Worm (Caenorhabditis elegans) whole organism, midembryonic: ENCODE results near the gene C01G12.9.

Experiments
- T22C8.4 ChIP-seq: fragments of 200-800 bp; sonication (Bioruptor generic); IDR thresholded peaks from 2 replicates; pipeline ENCODE4 v1.3.6; 2022; ENCODE audit warnings: missing genetic modification characterization, missing compliant biosample characterization
- cog-1 ChIP-seq: sonication (generic microtip); optimal IDR thresholded peaks from 2 replicates; lab custom pipeline; 2016; ENCODE audit warnings: missing genetic modification characterization, missing compliant biosample characterization
- flt-1 ChIP-seq: fragments of 200-800 bp; sonication (Bioruptor generic); IDR thresholded peaks from 2 replicates; pipeline ENCODE4 v1.3.6; 2022; ENCODE audit warnings: missing genetic modification characterization, missing compliant biosample characterization
- klf-2 ChIP-seq: fragments of 200-800 bp; sonication (Bioruptor generic); conservative IDR thresholded peaks from 2 replicates; pipeline ENCODE4 v1.3.6; 2022; ENCODE audit warnings: missing genetic modification reagents, missing genetic modification characterization, missing compliant biosample characterization
- med-1 ChIP-seq: sonication (generic microtip); optimal IDR thresholded peaks from 2 replicates; lab custom pipeline; 2017; ENCODE audit warnings: missing genetic modification characterization, mild to moderate bottlenecking, missing compliant biosample characterization, antibody characterized with exemption, missing genetic modification reagents; ENCODE audit not compliant: insufficient read depth
- ref-1 ChIP-seq: fragments of 200-800 bp; sonication (Bioruptor generic); conservative IDR thresholded peaks from 2 replicates; pipeline ENCODE4 v1.3.6; 2022; ENCODE audit warnings: missing genetic modification reagents, missing genetic modification characterization, missing compliant biosample characterization
- tab-1 ChIP-seq: fragments of 200-800 bp; sonication (Bioruptor generic); IDR thresholded peaks from 2 replicates; pipeline ENCODE4 v1.3.6; 2022; ENCODE audit warnings: missing genetic modification characterization, missing compliant biosample characterization
- ztf-23 ChIP-seq: fragments of 200-800 bp; sonication (Bioruptor generic); IDR thresholded peaks from 2 replicates; pipeline ENCODE4 v1.3.6; 2022; ENCODE audit warnings: missing genetic modification reagents, missing genetic modification characterization, missing compliant biosample characterization
- ztf-29 ChIP-seq: fragments of 200-800 bp; sonication (Bioruptor generic); IDR thresholded peaks from 2 replicates; pipeline ENCODE4 v1.3.6; 2022; ENCODE audit warnings: missing genetic modification reagents, missing genetic modification characterization, missing compliant biosample characterization

Gene C01G12.9

DNA sequence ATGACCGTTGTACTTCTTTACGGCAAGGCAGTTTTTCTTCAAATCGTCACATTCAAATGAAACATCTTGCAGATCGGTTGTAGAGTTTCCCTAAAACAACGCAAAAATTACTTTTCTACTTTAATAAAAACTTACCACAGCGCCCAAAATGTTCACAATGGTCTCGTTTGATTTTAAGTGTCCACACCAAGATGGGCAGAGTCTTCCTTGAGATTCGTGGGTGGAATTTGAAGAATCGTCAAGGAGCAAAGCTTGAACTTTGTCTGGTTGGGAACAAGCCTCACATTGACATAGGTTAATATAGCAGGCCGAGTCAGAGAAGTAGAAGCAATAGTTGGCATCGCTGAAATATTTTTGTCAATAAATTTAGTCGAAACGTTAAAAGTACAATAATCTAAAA, 26.2 kb downstream of the C01G12.9 start:
- TF ChIP-seq tab-1 (GFP tag; lab: Robert Waterston, UW) (no peak), T22C8.4 (GFP tag; lab: Robert Waterston, UW) (no peak), ztf-29 (GFP tag; lab: Robert Waterston, UW) (no peak), flt-1 (GFP tag; lab: Robert Waterston, UW) (no peak), ref-1 (GFP tag; lab: Robert Waterston, UW) (no peak), ztf-23 (GFP tag; lab: Robert Waterston, UW) (no peak), med-1 (GFP tag; lab: Kevin White, UChicago) (no peak), klf-2 (no peak), cog-1 (tag; lab: Kevin White, UChicago) (no peak)

DNA sequence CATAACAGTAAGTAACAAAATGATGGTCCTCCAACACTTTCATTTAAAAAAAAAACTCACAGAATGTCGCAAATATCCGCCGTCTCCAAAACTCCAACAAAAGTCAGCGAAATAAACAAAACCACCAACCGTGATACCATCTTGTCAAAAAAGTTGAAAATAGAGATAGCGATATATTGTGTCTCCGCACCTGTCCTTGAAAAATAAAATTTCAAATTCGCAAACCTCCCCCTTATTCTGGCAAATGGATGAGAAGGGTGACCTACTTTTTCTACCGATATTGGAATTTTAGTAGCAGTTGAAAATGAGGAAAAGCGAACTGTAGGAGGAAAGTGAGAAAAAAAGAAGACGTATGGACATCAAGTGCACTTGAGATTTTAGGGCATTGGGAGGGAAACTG, 26.7 kb downstream of the C01G12.9 start, which contains the start of gene F19H8.2:
TSS of gene F19H8.2 (minus strand) at position 391 of the 400 bp plus-strand sequence.
- TF ChIP-seq flt-1 (GFP tag; lab: Robert Waterston, UW) (no peak), med-1 (GFP tag; lab: Kevin White, UChicago) (no peak), ztf-23 (GFP tag; lab: Robert Waterston, UW) (no peak), cog-1 (tag; lab: Kevin White, UChicago) (no peak), klf-2 (no peak), T22C8.4 (GFP tag; lab: Robert Waterston, UW) (no peak), ztf-29 (GFP tag; lab: Robert Waterston, UW) (no peak), ref-1 (GFP tag; lab: Robert Waterston, UW) (no peak), tab-1 (GFP tag; lab: Robert Waterston, UW) (no peak)

DNA sequence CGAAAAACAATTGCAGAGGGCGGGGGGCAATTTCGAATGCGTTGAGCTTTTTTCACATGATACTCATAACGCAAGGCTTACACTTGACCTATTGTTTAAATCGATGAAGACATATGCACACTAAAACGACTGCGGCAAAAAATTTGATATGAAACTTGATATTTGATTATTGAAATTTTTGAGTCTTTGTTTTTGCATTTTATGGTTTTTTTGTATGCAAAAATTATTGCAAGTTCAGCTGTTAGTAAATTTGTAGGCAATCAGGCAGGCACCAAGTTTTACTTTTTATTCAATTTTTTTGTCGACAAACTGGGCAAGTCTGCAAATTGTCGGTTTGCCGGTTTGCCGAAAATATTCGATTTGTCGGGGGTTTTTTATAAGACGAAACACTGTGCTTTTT, 27.4 kb downstream of the C01G12.9 start, which contains the start of gene arl-3:
TSS of gene arl-3 (plus strand) at position 301 of the 400 bp plus-strand sequence.
- TF ChIP-seq ztf-29 (GFP tag; lab: Robert Waterston, UW) (no peak), tab-1 (GFP tag; lab: Robert Waterston, UW) (no peak), klf-2 (no peak), T22C8.4 (GFP tag; lab: Robert Waterston, UW) (no peak), ztf-23 (GFP tag; lab: Robert Waterston, UW) (no peak), med-1 (GFP tag; lab: Kevin White, UChicago) (no peak), ref-1 (GFP tag; lab: Robert Waterston, UW) (no peak)

DNA sequence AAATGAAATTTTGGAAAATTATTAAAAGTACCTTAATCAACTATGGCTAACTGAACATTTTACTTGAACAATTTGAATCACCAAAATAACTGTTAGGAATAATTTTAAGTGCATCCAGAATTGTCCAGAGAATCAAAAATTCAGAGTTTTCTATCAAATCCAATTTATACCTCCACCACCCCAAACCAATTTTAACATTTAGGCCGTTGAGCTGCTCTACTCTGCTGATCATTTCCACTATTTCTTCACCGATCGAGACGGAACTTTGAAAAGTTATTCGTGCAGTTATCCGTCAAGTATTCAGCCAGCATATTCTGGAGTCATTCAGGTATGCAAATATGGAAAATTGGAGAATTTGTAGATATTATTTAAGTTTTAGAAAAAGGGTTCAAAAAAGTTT, 29.7 kb downstream of the C01G12.9 start:
- TF ChIP-seq flt-1 (GFP tag; lab: Robert Waterston, UW) (no peak), tab-1 (GFP tag; lab: Robert Waterston, UW) (no peak), cog-1 (tag; lab: Kevin White, UChicago) (no peak), med-1 (GFP tag; lab: Kevin White, UChicago) (no peak), klf-2 (no peak), ztf-23 (GFP tag; lab: Robert Waterston, UW) (no peak), T22C8.4 (GFP tag; lab: Robert Waterston, UW) (no peak)

DNA sequence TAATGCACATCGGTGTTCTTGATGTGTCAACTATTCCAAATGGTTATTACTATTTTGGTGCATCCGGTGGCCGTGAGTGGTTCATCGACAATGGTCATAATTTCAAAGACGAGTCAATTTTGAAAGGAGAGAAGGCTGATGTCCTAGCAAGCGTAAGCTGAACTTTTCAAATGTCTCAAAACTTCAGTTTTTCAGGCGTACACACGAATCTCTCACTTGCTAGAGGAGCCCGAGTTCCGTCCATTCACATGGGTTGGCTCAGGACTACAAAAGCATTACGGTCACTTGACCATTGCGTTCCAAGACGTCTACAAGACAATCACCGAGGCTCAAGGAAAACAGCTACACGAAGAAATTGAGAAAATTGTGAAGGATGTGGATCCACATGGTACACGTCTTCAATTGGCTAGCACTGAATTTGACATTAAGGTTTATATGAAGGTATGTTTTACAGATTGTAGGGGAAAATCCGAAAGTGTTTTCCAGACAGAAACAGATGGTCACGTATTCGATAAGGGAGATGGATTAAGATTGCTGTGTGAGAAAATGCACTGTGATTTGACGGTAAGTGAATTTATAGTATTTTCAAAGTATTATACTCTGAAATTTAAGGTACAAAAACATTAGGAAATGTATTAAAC, 30.6 kb downstream of the C01G12.9 start:
- no peak for TF ChIP-seq flt-1 (GFP tag; lab: Robert Waterston, UW)
- no peak for TF ChIP-seq ref-1 (GFP tag; lab: Robert Waterston, UW)
- TF ChIP-seq tab-1 (GFP tag; lab: Robert Waterston, UW), result no peak
- TF ChIP-seq cog-1 (tag; lab: Kevin White, UChicago), result no peak
- TF ChIP-seq ztf-29 (GFP tag; lab: Robert Waterston, UW), result no peak
- no peak for TF ChIP-seq klf-2
- TF ChIP-seq med-1 (GFP tag; lab: Kevin White, UChicago), result no peak
- TF ChIP-seq ztf-23 (GFP tag; lab: Robert Waterston, UW), result no peak
- no peak for TF ChIP-seq T22C8.4 (GFP tag; lab: Robert Waterston, UW)

DNA sequence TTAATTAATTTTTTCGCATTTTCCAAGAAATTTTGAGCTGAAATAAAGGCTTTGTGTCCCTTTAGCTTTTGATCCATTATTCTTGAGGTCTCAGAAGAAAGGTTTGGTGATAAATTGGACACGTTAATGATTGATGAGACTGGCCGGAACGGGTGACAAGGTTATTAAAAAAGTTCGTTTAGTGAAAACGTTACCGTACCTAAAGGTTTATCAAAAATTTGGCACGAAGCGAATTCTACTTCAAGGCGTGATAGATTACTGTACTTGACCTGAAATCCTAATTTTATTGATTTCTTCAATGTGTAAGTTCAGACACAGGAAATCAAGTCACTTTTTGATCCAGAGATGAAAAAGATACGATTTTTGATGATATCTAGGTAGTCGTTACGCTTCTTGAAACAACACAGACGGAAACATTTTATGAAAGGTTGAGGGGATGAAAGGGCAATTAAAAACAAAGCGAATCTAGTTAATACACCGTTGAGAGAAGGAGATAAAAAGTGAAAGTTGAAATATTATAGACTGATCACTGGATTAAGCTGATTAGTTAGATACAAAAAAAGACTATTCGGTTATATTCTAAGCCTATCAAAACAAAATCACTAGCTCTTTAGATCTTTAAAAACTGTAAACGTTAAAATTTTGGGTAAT, 31.8 kb downstream of the C01G12.9 start:
- TF ChIP-seq ztf-29 (GFP tag; lab: Robert Waterston, UW), result no peak
- no peak for TF ChIP-seq klf-2
- TF ChIP-seq ztf-23 (GFP tag; lab: Robert Waterston, UW), result no peak
- TF ChIP-seq ref-1 (GFP tag; lab: Robert Waterston, UW), result no peak
- TF ChIP-seq cog-1 (tag; lab: Kevin White, UChicago), result no peak
- TF ChIP-seq med-1 (GFP tag; lab: Kevin White, UChicago), result no peak

DNA sequence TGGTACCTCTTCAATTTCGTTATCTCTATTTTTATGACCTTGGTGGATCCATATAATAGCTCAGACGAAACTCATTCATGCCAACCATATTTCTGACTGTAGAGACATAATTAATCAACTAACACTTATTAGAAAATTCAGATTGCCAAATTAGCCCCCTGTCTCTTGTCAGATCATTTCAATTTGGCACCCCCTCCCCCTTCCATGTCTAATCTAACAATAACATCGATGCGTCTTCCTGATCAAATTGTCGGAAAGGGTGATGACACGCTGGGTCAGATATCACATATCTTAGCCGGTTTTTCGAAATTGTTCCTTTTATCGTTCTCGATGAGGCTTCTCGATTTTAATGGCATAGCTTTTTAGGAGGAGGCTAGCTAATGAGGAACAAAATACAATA, 32.5 kb downstream of the C01G12.9 start:
- TF ChIP-seq klf-2 (no peak), cog-1 (tag; lab: Kevin White, UChicago) (no peak), tab-1 (GFP tag; lab: Robert Waterston, UW) (no peak), ref-1 (GFP tag; lab: Robert Waterston, UW) (no peak), ztf-23 (GFP tag; lab: Robert Waterston, UW) (no peak), flt-1 (GFP tag; lab: Robert Waterston, UW) (no peak), med-1 (GFP tag; lab: Kevin White, UChicago) (no peak), ztf-29 (GFP tag; lab: Robert Waterston, UW) (no peak), T22C8.4 (GFP tag; lab: Robert Waterston, UW) (no peak)

DNA sequence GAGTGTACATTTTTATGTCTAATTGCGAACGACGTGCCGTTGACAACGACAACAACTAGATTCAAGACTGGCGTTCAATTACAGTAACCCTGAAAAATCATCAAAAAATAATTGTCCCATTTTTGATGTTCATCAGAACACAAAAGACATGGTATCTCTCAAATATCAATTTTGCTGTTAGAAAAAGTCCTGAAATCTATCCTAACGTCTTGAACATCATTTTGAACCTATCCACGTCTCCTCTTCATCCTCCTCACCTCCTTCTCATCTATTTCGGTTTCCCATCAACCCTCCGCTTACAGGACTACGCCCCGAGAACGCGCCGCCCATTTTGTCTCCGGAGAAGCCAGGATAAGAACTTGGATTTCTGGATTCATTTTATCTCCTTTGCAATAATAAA, 36.9 kb downstream of the C01G12.9 start, which contains the start of gene mltn-9:
TSS of gene mltn-9 (plus strand) at position 301 of the 400 bp plus-strand sequence.
- TF ChIP-seq flt-1 (GFP tag; lab: Robert Waterston, UW) (no peak), ref-1 (GFP tag; lab: Robert Waterston, UW) (no peak), ztf-29 (GFP tag; lab: Robert Waterston, UW) (no peak), klf-2 (no peak), tab-1 (GFP tag; lab: Robert Waterston, UW) (no peak), med-1 (GFP tag; lab: Kevin White, UChicago) (no peak), ztf-23 (GFP tag; lab: Robert Waterston, UW) (no peak), cog-1 (tag; lab: Kevin White, UChicago) (no peak), T22C8.4 (GFP tag; lab: Robert Waterston, UW) (no peak)
